Worm (Caenorhabditis elegans) whole organism, midembryonic: ENCODE measurements around the gene Y34B4A.4.

Source experiments
- T22C8.4 ChIP-seq: fragments of 200-800 bp; sonication (Bioruptor generic); IDR thresholded peaks from 2 replicates; pipeline ENCODE4 v1.3.6; 2022; ENCODE audit warnings: missing genetic modification characterization, missing compliant biosample characterization
- flt-1 ChIP-seq: fragments of 200-800 bp; sonication (Bioruptor generic); IDR thresholded peaks from 2 replicates; pipeline ENCODE4 v1.3.6; 2022; ENCODE audit warnings: missing genetic modification characterization, missing compliant biosample characterization

- TF ChIP-seq T22C8.4 (GFP tag; lab: Robert Waterston, UW), result no peak
- no peak for TF ChIP-seq flt-1 (GFP tag; lab: Robert Waterston, UW)
Measured at ce11 chrX:5293862-5294261, 29.7 kb downstream of the Y34B4A.4 start.
